Fruit fly (Drosophila melanogaster) whole organism: ENCODE results near the gene CG16813.

Source experiments
- CG8478 ChIP-seq: fragments of >200 bp; optimal IDR thresholded peaks from 2 replicates; lab custom pipeline; 2018; ENCODE audit warnings: inconsistent platforms
- pan ChIP-seq: fragments of >200 bp; optimal IDR thresholded peaks from 2 replicates; lab custom pipeline; 2017
- psq ChIP-seq: fragments of >200 bp; optimal IDR thresholded peaks from 2 replicates; lab custom pipeline; 2017

dm6 chr2L:13205256-13205655, 22.1 kb upstream of the CG16813 start:
- TF ChIP-seq CG8478 (lab: Kevin White, UChicago), result no peak
- TF ChIP-seq pan (lab: Kevin White, UChicago), result no peak
- TF ChIP-seq psq (lab: Kevin White, UChicago), result no peak
